Worm (Caenorhabditis elegans): ENCODE data around the gene srbc-38.
A peak's percentile ranks its signal among the peaks of the same experiment; 100 is the strongest.

srbc-38 gene

ce11 chrV:726573-727483 is 19.8 kb downstream of the srbc-38 start (continued):
- TF ChIP-seq T07F8.4 (tag; optimal IDR thresholded peaks at IDR 0.05) (no peak), hrde-1 (tag; optimal IDR thresholded peaks at IDR 0.05; ENCODE audit: borderline replicate concordance) (no peak), K12H6.12 (tag; optimal IDR thresholded peaks at IDR 0.05) (peak; percentile 1), nhr-179 (tag; optimal IDR thresholded peaks at IDR 0.05) (no peak), ztf-28 (GFP tag; IDR thresholded peaks at IDR 0.05) (0 out of 2 replicates have a peak, but pooled peaks have one; percentile 10), tbp1 (GFP tag; optimal IDR thresholded peaks at IDR 0.05) (no peak), Y53G8AR.9 (GFP tag; conservative IDR thresholded peaks at IDR 0.05) (peak; percentile 35; the same call in 1 of the 2 replicates), lin-26 (GFP tag; IDR thresholded peaks at IDR 0.05) (no peak), let-526 (GFP tag; IDR thresholded peaks at IDR 0.05) (no peak), nfyb-1 (GFP tag; IDR thresholded peaks at IDR 0.05) (peak; percentile 10; the same call in 1 of the 2 replicates), nfya-1 (tag; optimal IDR thresholded peaks at IDR 0.05; ENCODE audit: borderline replicate concordance, insufficient read depth) (no peak), Y56A3A.18 (GFP tag; IDR thresholded peaks at IDR 0.05) (peak; percentile 41; the same call in 1 of the 2 replicates), fkh-3 (tag; optimal IDR thresholded peaks at IDR 0.05) (no peak), zim-3 (tag; optimal IDR thresholded peaks at IDR 0.05) (no peak), mxl-1 (tag; optimal IDR thresholded peaks at IDR 0.05) (no peak), ztf-25 (GFP tag; IDR thresholded peaks at IDR 0.05) (no peak), F39B2.1 (GFP tag; IDR thresholded peaks at IDR 0.05) (no peak), cebp-2 (GFP tag; IDR thresholded peaks at IDR 0.05) (no peak)

DNA sequence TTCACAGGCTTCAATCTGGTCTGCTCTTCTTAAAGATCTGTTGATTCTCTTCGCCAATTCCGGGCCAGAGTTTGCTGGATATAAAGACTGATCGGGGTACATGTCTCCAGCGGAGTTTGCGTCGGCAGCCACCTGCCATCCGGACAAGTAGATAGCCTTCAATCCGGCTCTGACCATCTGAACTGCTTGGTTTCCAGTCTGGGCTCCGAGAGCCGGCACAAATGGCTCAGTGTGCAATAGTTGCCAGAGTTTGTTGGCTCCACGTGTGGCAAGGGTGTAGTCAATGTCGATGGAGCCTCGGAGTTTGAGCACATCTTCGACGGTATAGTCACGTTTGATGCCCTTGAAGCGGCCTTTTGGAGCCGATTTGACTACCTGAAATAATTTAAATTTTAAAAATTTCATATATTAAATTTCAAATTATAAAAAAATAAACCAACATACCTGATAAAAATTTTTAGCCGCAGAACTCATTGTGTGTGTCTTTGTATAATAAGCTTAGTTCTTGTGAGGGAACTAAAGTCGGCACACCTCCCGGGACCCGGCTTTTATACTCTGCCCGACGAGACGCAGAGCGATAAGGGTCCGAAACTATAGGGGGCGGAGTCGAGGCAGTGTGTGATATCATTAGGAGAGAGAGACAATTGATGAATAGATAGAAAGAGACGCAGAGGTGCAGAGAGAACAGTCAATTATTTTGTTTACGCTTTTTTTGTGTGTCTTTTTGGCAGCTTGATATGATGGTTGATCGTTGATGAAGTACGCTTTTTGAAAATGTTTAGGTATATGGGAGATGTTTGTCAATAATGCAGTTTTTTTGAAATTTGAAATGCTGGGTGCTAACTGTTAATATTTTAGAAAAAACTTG is 20.7 kb downstream of the srbc-38 start, which contains the start of the genes icl-1 and srh-2:
Gene icl-1 (minus strand): TSS at position 521 of the 868 bp plus-strand sequence.
Gene srh-2 (plus strand): TSS at position 818 of the 868 bp plus-strand sequence.
- TF ChIP-seq lin-40 (tag; optimal IDR thresholded peaks at IDR 0.05) (peak; percentile 18), atf-7 (tag; optimal IDR thresholded peaks at IDR 0.05) (peak; percentile 47), aptf-3 (GFP tag; IDR thresholded peaks at IDR 0.05) (no peak), let-607 (tag; optimal IDR thresholded peaks at IDR 0.05) (no peak), F23B12.7 (tag; optimal IDR thresholded peaks at IDR 0.05; ENCODE audit: insufficient read depth) (no peak), lin-26 (GFP tag; IDR thresholded peaks at IDR 0.05) (peak; percentile 85), hmg-1.2 (GFP tag; IDR thresholded peaks at IDR 0.05) (peak; percentile 37; the same call in 1 of the 2 replicates), bed-2 (GFP tag; IDR thresholded peaks at IDR 0.05) (no peak), F52B5.7 (tag; optimal IDR thresholded peaks at IDR 0.05) (peak; percentile 83), him-1 (tag; optimal IDR thresholded peaks at IDR 0.05) (no peak), lin-54 (GFP tag; optimal IDR thresholded peaks at IDR 0.05) (no peak), Y67H2A.10 (GFP tag; conservative IDR thresholded peaks at IDR 0.05) (no peak), attf-3 (GFP tag; conservative IDR thresholded peaks at IDR 0.05) (no peak), chd-7 (tag; optimal IDR thresholded peaks at IDR 0.05) (peak; percentile 42), ztf-6 (GFP tag; IDR thresholded peaks at IDR 0.05) (no peak), pbrm-1 (GFP tag; IDR thresholded peaks at IDR 0.05) (0 out of 2 replicates have a peak, but pooled peaks have one; percentile 26), T26A5.8 (tag; optimal IDR thresholded peaks at IDR 0.05) (no peak), ceh-40 (GFP tag; IDR thresholded peaks at IDR 0.05) (no peak), ama-1 (optimal IDR thresholded peaks at IDR 0.05) (peak; percentile 97), ama-1 (GFP tag; optimal IDR thresholded peaks at IDR 0.05) (no peak), ceh-91 (GFP tag; IDR thresholded peaks at IDR 0.05) (no peak), ceh-100 (GFP tag; IDR thresholded peaks at IDR 0.05) (no peak), nhr-90 (tag; optimal IDR thresholded peaks at IDR 0.05) (no peak), B0261.1 (tag; optimal IDR thresholded peaks at IDR 0.05) (no peak), lir-1 (GFP tag; conservative IDR thresholded peaks at IDR 0.05) (0 out of 2 replicates have a peak, but pooled peaks have one; percentile 12), F10E7.11 (tag; optimal IDR thresholded peaks at IDR 0.05) (no peak), D2030.7 (GFP tag; IDR thresholded peaks at IDR 0.05) (no peak), ccch-3 (GFP tag; optimal IDR thresholded peaks at IDR 0.05) (no peak)
